Fruit fly (Drosophila melanogaster) whole organism, prepupa: ENCODE results near the gene CG43732.

Experiments
- Blimp-1 ChIP-seq: fragments of 200-800 bp; sonication (Bioruptor generic); optimal IDR thresholded peaks from 3 replicates; lab custom pipeline; 2017; ENCODE audit warnings: missing biosample characterization, missing genetic modification characterization, mild to moderate bottlenecking, moderate library complexity, missing genetic modification reagents
- CG10631 ChIP-seq: fragments of 200-800 bp; sonication (Bioruptor generic); optimal IDR thresholded peaks from 2 replicates; lab custom pipeline; 2016; ENCODE audit warnings: missing biosample characterization, missing genetic modification characterization
- CG10669 ChIP-seq: fragments of 200-800 bp; sonication (Bioruptor generic); optimal IDR thresholded peaks from 3 replicates; lab custom pipeline; 2018; ENCODE audit warnings: missing biosample characterization, mild to moderate bottlenecking, missing genetic modification characterization, moderate library complexity
- CG11762 ChIP-seq: fragments of 200-800 bp; sonication (Bioruptor generic); optimal IDR thresholded peaks from 3 replicates; lab custom pipeline; 2016; ENCODE audit warnings: missing biosample characterization, missing genetic modification characterization; ENCODE audit not compliant: insufficient read depth
- CG11902 ChIP-seq: fragments of 200-800 bp; sonication (Bioruptor generic); optimal IDR thresholded peaks from 3 replicates; lab custom pipeline; 2016; ENCODE audit warnings: missing biosample characterization, missing genetic modification characterization
- CG15336 ChIP-seq: fragments of 200-800 bp; sonication (Bioruptor generic); IDR thresholded peaks from 2 replicates; pipeline ENCODE4 v1.3.6; 2022; ENCODE audit warnings: missing biosample characterization, missing genetic modification characterization
- CG1621 ChIP-seq: fragments of 200-800 bp; sonication (Bioruptor generic); optimal IDR thresholded peaks from 3 replicates; lab custom pipeline; 2018; ENCODE audit warnings: missing biosample characterization, mild to moderate bottlenecking, missing genetic modification characterization
- CG16779 ChIP-seq: fragments of 200-800 bp; sonication (Bioruptor generic); optimal IDR thresholded peaks from 3 replicates; lab custom pipeline; 2017; ENCODE audit warnings: missing biosample characterization, mild to moderate bottlenecking, missing genetic modification characterization
- CG31627 ChIP-seq: fragments of 200-800 bp; sonication (Bioruptor generic); optimal IDR thresholded peaks from 3 replicates; lab custom pipeline; 2016; ENCODE audit warnings: missing biosample characterization, missing genetic modification characterization
- CG32006 ChIP-seq: fragments of 200-800 bp; sonication (Bioruptor generic); optimal IDR thresholded peaks from 3 replicates; lab custom pipeline; 2017; ENCODE audit warnings: missing biosample characterization, mild to moderate bottlenecking, missing genetic modification characterization
- CG34406 ChIP-seq: fragments of 200-800 bp; sonication (Bioruptor generic); optimal IDR thresholded peaks from 3 replicates; lab custom pipeline; 2016; ENCODE audit warnings: missing biosample characterization, missing genetic modification characterization
- CG3919 ChIP-seq: fragments of 200-800 bp; sonication (Bioruptor generic); optimal IDR thresholded peaks from 3 replicates; lab custom pipeline; 2016; ENCODE audit warnings: missing biosample characterization, missing genetic modification characterization
- CG4318 ChIP-seq: fragments of 200-800 bp; sonication (Bioruptor generic); optimal IDR thresholded peaks from 3 replicates; lab custom pipeline; 2017; ENCODE audit warnings: missing biosample characterization, mild to moderate bottlenecking, missing genetic modification characterization
- CG6163 ChIP-seq: fragments of 200-800 bp; sonication (Bioruptor generic); IDR thresholded peaks from 3 replicates; pipeline ENCODE4 v1.3.6; 2022; ENCODE audit warnings: missing biosample characterization, missing genetic modification characterization
- CG6276 ChIP-seq: fragments of 200-800 bp; sonication (Bioruptor generic); optimal IDR thresholded peaks from 2 replicates; lab custom pipeline; 2017; ENCODE audit warnings: missing biosample characterization, mild to moderate bottlenecking, missing genetic modification characterization
- CG6792 ChIP-seq: fragments of 200-800 bp; sonication (Bioruptor generic); optimal IDR thresholded peaks from 3 replicates; lab custom pipeline; 2016; ENCODE audit warnings: missing biosample characterization, missing genetic modification characterization
- CG6854 ChIP-seq: fragments of 200-800 bp; sonication (Bioruptor generic); optimal IDR thresholded peaks from 2 replicates; lab custom pipeline; 2017; ENCODE audit warnings: missing biosample characterization, mild to moderate bottlenecking, missing genetic modification characterization
- CG8119 ChIP-seq: fragments of 200-800 bp; sonication (Bioruptor generic); IDR thresholded peaks from 3 replicates; pipeline ENCODE4 v1.3.6; 2022; ENCODE audit warnings: missing biosample characterization, missing genetic modification characterization
- CG8632 ChIP-seq: fragments of 200-800 bp; sonication (Bioruptor generic); optimal IDR thresholded peaks from 3 replicates; lab custom pipeline; 2016; ENCODE audit warnings: missing biosample characterization, missing genetic modification characterization
- CG9139 ChIP-seq: fragments of 200-800 bp; sonication (Bioruptor generic); optimal IDR thresholded peaks from 3 replicates; lab custom pipeline; 2017; ENCODE audit warnings: missing biosample characterization, mild to moderate bottlenecking, missing genetic modification characterization
- Eip75B ChIP-seq: fragments of 200-800 bp; sonication (Bioruptor generic); optimal IDR thresholded peaks from 3 replicates; lab custom pipeline; 2016; ENCODE audit warnings: missing biosample characterization, missing genetic modification characterization
- Eip78C ChIP-seq: fragments of 200-800 bp; sonication (Bioruptor generic); peaks from one replicate; lab custom pipeline; 2016; ENCODE audit warnings: missing biosample characterization, missing genetic modification characterization
- Eip93F ChIP-seq: fragments of 200-800 bp; sonication (Bioruptor generic); optimal IDR thresholded peaks from 2 replicates; lab custom pipeline; 2016; ENCODE audit warnings: missing biosample characterization, mild to moderate bottlenecking, missing genetic modification characterization
- Ets21C ChIP-seq: fragments of 200-800 bp; sonication (Bioruptor generic); optimal IDR thresholded peaks from 3 replicates; lab custom pipeline; 2016; ENCODE audit warnings: missing biosample characterization, missing genetic modification characterization
- Ets96B ChIP-seq: fragments of 200-800 bp; optimal IDR thresholded peaks from 2 replicates; lab custom pipeline; 2019; ENCODE audit warnings: missing biosample characterization, mild to moderate bottlenecking, missing genetic modification characterization, moderate library complexity
- Gug ChIP-seq: fragments of 200-800 bp; sonication (Bioruptor generic); IDR thresholded peaks from 2 replicates; pipeline ENCODE4 v1.3.6; 2022; ENCODE audit warnings: missing biosample characterization, missing genetic modification characterization
- Hr38 ChIP-seq: sonication (Bioruptor generic); optimal IDR thresholded peaks from 2 replicates; lab custom pipeline; 2016; ENCODE audit warnings: missing biosample characterization, missing genetic modification characterization
- Hr39 ChIP-seq: fragments of 200-800 bp; sonication (Bioruptor generic); optimal IDR thresholded peaks from 2 replicates; lab custom pipeline; 2016; ENCODE audit warnings: missing biosample characterization, missing genetic modification characterization
- Hr4 ChIP-seq: fragments of 200-800 bp; sonication (Bioruptor generic); optimal IDR thresholded peaks from 3 replicates; lab custom pipeline; 2016; ENCODE audit warnings: missing biosample characterization, missing genetic modification characterization
- Lpt ChIP-seq: fragments of 200-800 bp; sonication (Bioruptor generic); optimal IDR thresholded peaks from 3 replicates; lab custom pipeline; 2016; ENCODE audit warnings: missing biosample characterization, missing genetic modification characterization
- Met ChIP-seq: fragments of 200-800 bp; sonication (Bioruptor generic); optimal IDR thresholded peaks from 3 replicates; lab custom pipeline; 2016; ENCODE audit warnings: missing biosample characterization, missing genetic modification characterization
- Smox ChIP-seq: fragments of 200-800 bp; sonication (Bioruptor generic); optimal IDR thresholded peaks from 3 replicates; lab custom pipeline; 2016; ENCODE audit warnings: missing biosample characterization, missing genetic modification characterization
- Sox102F ChIP-seq: fragments of 200-800 bp; sonication (Bioruptor generic); optimal IDR thresholded peaks from 2 replicates; lab custom pipeline; 2016; ENCODE audit warnings: missing biosample characterization, mild to moderate bottlenecking, missing genetic modification characterization
- Sox14 ChIP-seq: fragments of 200-800 bp; sonication (Bioruptor generic); optimal IDR thresholded peaks from 3 replicates; lab custom pipeline; 2016; ENCODE audit warnings: missing biosample characterization, missing genetic modification characterization
- Sox15 ChIP-seq: fragments of 200-800 bp; sonication (Bioruptor generic); optimal IDR thresholded peaks from 3 replicates; lab custom pipeline; 2016; ENCODE audit warnings: missing biosample characterization, missing genetic modification characterization
- achi ChIP-seq: fragments of 200-800 bp; sonication (Bioruptor generic); optimal IDR thresholded peaks from 3 replicates; lab custom pipeline; 2016; ENCODE audit warnings: missing biosample characterization, missing genetic modification characterization
- acj6 ChIP-seq: fragments of 200-800 bp; sonication (Bioruptor generic); optimal IDR thresholded peaks from 3 replicates; lab custom pipeline; 2016; ENCODE audit warnings: missing biosample characterization, missing genetic modification characterization
- cyc ChIP-seq: fragments of 200-800 bp; sonication (Bioruptor generic); optimal IDR thresholded peaks from 3 replicates; lab custom pipeline; 2016; ENCODE audit warnings: missing biosample characterization, missing genetic modification characterization
- dsx ChIP-seq: fragments of 200-800 bp; optimal IDR thresholded peaks from 3 replicates; lab custom pipeline; 2019; ENCODE audit warnings: missing biosample characterization, mild to moderate bottlenecking, missing genetic modification characterization, moderate library complexity; ENCODE audit not compliant: poor library complexity, severe bottlenecking
- eg ChIP-seq: fragments of 200-800 bp; sonication (Bioruptor generic); IDR thresholded peaks from 3 replicates; pipeline ENCODE4 v1.3.6; 2022; ENCODE audit warnings: missing biosample characterization, missing genetic modification characterization
- fd59A ChIP-seq: fragments of 200-800 bp; sonication (Bioruptor generic); optimal IDR thresholded peaks from 2 replicates; lab custom pipeline; 2017; ENCODE audit warnings: missing biosample characterization, mild to moderate bottlenecking, missing genetic modification characterization, missing genetic modification reagents
- fd85E ChIP-seq: fragments of 200-800 bp; sonication (Bioruptor generic); optimal IDR thresholded peaks from 3 replicates; lab custom pipeline; 2016; ENCODE audit warnings: missing biosample characterization, missing genetic modification characterization
- fkh ChIP-seq: fragments of 200-800 bp; sonication (Bioruptor generic); optimal IDR thresholded peaks from 3 replicates; lab custom pipeline; 2017; ENCODE audit warnings: missing biosample characterization, mild to moderate bottlenecking, missing genetic modification characterization, moderate library complexity
- lz ChIP-seq: fragments of 200-800 bp; sonication (Bioruptor generic); optimal IDR thresholded peaks from 3 replicates; lab custom pipeline; 2016; ENCODE audit warnings: missing biosample characterization, missing genetic modification characterization
- net ChIP-seq: fragments of 200-800 bp; sonication (Bioruptor generic); optimal IDR thresholded peaks from 3 replicates; lab custom pipeline; 2016; ENCODE audit warnings: missing biosample characterization, missing genetic modification characterization
- pdm3 ChIP-seq: fragments of 200-800 bp; sonication (Bioruptor generic); optimal IDR thresholded peaks from 3 replicates; lab custom pipeline; 2016; ENCODE audit warnings: missing biosample characterization, missing genetic modification characterization
- spab ChIP-seq: fragments of 200-800 bp; sonication (Bioruptor generic); optimal IDR thresholded peaks from 2 replicates; lab custom pipeline; 2017; ENCODE audit warnings: missing biosample characterization, mild to moderate bottlenecking, missing genetic modification characterization, missing genetic modification reagents
- ss ChIP-seq, 2 experiments: fragments of 200-800 bp; sonication (Bioruptor generic); optimal IDR thresholded peaks; 2 replicates in 1 of 2; 3 replicates in 1 of 2; lab custom pipeline; 2017 to 2018; ENCODE audit warnings: mild to moderate bottlenecking in 2 of 2, missing biosample characterization in 2 of 2, missing genetic modification characterization in 2 of 2, moderate library complexity in 1 of 2
- svp ChIP-seq: fragments of 200-800 bp; sonication (Bioruptor generic); peaks from one replicate; lab custom pipeline; 2016; ENCODE audit warnings: missing biosample characterization, missing genetic modification characterization
- topi ChIP-seq: fragments of 200-800 bp; sonication (Bioruptor generic); optimal IDR thresholded peaks from 3 replicates; lab custom pipeline; 2016; ENCODE audit warnings: missing biosample characterization, missing genetic modification characterization
- vri ChIP-seq: fragments of 200-800 bp; sonication (Bioruptor generic); optimal IDR thresholded peaks from 3 replicates; lab custom pipeline; 2016; ENCODE audit warnings: missing biosample characterization, mild to moderate bottlenecking, missing genetic modification characterization

The CG43732 gene

dm6 chr3R:18923802-18924635, 26.0 kb upstream of the CG43732 start:
- TF ChIP-seq CG6854 (GFP tag; lab: Kevin White, UChicago) (no peak), CG3919 (GFP tag; lab: Kevin White, UChicago) (peak; percentile 4), ss (GFP tag; optimal IDR thresholded peaks at IDR 0.05; lab: Kevin White, UChicago) (no peak), vri (GFP tag; lab: Kevin White, UChicago) (no peak), Gug (no peak), CG15336 (GFP tag; lab: Robert Waterston, UW) (peak; percentile 5; the same call in 1 of the 2 replicates), eg (GFP tag; lab: Robert Waterston, UW) (no peak), cyc (GFP tag; lab: Kevin White, UChicago) (no peak), Sox102F (GFP tag; lab: Kevin White, UChicago) (peak; percentile 28), Smox (GFP tag; lab: Kevin White, UChicago) (no peak), CG31627 (GFP tag; lab: Kevin White, UChicago) (no peak), Eip78C (peak; percentile 28), Ets96B (tag; lab: Kevin White, UChicago) (no peak), acj6 (no peak), Ets21C (GFP tag; lab: Kevin White, UChicago) (no peak), CG6792 (GFP tag; lab: Kevin White, UChicago) (no peak), achi (GFP tag; lab: Kevin White, UChicago) (no peak), Met (GFP tag; lab: Kevin White, UChicago) (no peak), CG8119 (no peak), CG6276 (no peak), CG1621 (no peak), CG32006 (GFP tag; lab: Kevin White, UChicago) (no peak), CG16779 (no peak), lz (GFP tag; lab: Kevin White, UChicago) (no peak), fd85E (GFP tag; lab: Kevin White, UChicago) (no peak), dsx (GFP tag; lab: Kevin White, UChicago) (peak; percentile 57), CG8632 (GFP tag; lab: Kevin White, UChicago) (no peak), Lpt (GFP tag; lab: Kevin White, UChicago) (no peak), fd59A (GFP tag; lab: Kevin White, UChicago) (no peak), spab (GFP tag; lab: Kevin White, UChicago) (no peak), CG4318 (GFP tag; lab: Kevin White, UChicago) (no peak), topi (GFP tag; lab: Kevin White, UChicago) (no peak), Hr39 (no peak), Sox15 (GFP tag; lab: Kevin White, UChicago) (no peak), Eip93F (GFP tag; lab: Kevin White, UChicago) (no peak), Blimp-1 (GFP tag; lab: Kevin White, UChicago) (no peak), net (GFP tag; lab: Kevin White, UChicago) (no peak), Hr4 (no peak), svp (GFP tag; lab: Kevin White, UChicago) (peak; percentile 70), CG11902 (GFP tag; lab: Kevin White, UChicago) (no peak), CG11762 (no peak), Eip75B (GFP tag; lab: Kevin White, UChicago) (no peak), Sox14 (GFP tag; lab: Kevin White, UChicago) (no peak), pdm3 (GFP tag; lab: Kevin White, UChicago) (no peak), CG34406 (no peak), CG10631 (no peak), CG9139 (GFP tag; lab: Kevin White, UChicago) (no peak), CG10669 (no peak), CG6163 (GFP tag; lab: Robert Waterston, UW) (no peak), fkh (GFP tag; lab: Kevin White, UChicago) (no peak), Hr38 (GFP tag; lab: Kevin White, UChicago) (no peak)
